Worm (Caenorhabditis elegans) whole organism, L3 larva: ENCODE measurements around the gene E02C12.9.
A peak's percentile ranks its signal among the peaks of the same experiment; 100 is the strongest.

ENCODE experiments used
- R02D3.7 ChIP-seq: fragments of 150-350 bp; optimal IDR thresholded peaks from 2 replicates; lab custom pipeline; 2014; ENCODE audit warnings: missing biosample characterization, missing genetic modification characterization
- ZK546.5 ChIP-seq: sonication (generic microtip); optimal IDR thresholded peaks from 2 replicates; lab custom pipeline; 2017; ENCODE audit warnings: missing biosample characterization, missing genetic modification characterization
- ama-1 ChIP-seq: fragments of 150-350 bp; optimal IDR thresholded peaks from 2 replicates; lab custom pipeline; 2018
- ceh-16 ChIP-seq: sonication (generic microtip); optimal IDR thresholded peaks from 2 replicates; lab custom pipeline; 2017; ENCODE audit warnings: missing biosample characterization, missing genetic modification characterization
- egl-27 ChIP-seq: sonication (generic microtip); optimal IDR thresholded peaks from 4 replicates; lab custom pipeline; 2017; ENCODE audit warnings: missing biosample characterization, missing genetic modification reagents, missing genetic modification characterization
- elt-2 ChIP-seq: sonication (generic microtip); optimal IDR thresholded peaks from 2 replicates; lab custom pipeline; 2016; ENCODE audit warnings: missing genetic modification reagents, mild to moderate bottlenecking, missing genetic modification characterization, missing compliant biosample characterization
- eor-1 ChIP-seq, 2 experiments: fragments of 150-350 bp; optimal IDR thresholded peaks; 2 replicates each; lab custom pipeline; 2014 to 2018; ENCODE audit warnings: missing biosample characterization in 2 of 2, missing genetic modification characterization in 2 of 2
- fkh-10 ChIP-seq: sonication (generic microtip); optimal IDR thresholded peaks from 2 replicates; lab custom pipeline; 2017; ENCODE audit warnings: missing biosample characterization, missing genetic modification reagents, missing genetic modification characterization
- fkh-2 ChIP-seq: fragments of 150-350 bp; optimal IDR thresholded peaks from 2 replicates; lab custom pipeline; 2014; ENCODE audit warnings: missing biosample characterization, missing genetic modification reagents, missing genetic modification characterization
- fos-1 ChIP-seq: fragments of 150-350 bp; optimal IDR thresholded peaks from 2 replicates; lab custom pipeline; 2014; ENCODE audit warnings: missing biosample characterization, missing genetic modification characterization
- hmg-11 ChIP-seq: sonication (generic microtip); optimal IDR thresholded peaks from 2 replicates; lab custom pipeline; 2016; ENCODE audit warnings: missing genetic modification characterization, missing compliant biosample characterization
- jun-1 ChIP-seq: fragments of 150-350 bp; optimal IDR thresholded peaks from 2 replicates; lab custom pipeline; 2014; ENCODE audit warnings: missing biosample characterization, missing genetic modification reagents, missing genetic modification characterization
- lin-15B ChIP-seq: fragments of 150-350 bp; optimal IDR thresholded peaks from 2 replicates; lab custom pipeline; 2014; ENCODE audit warnings: missing biosample characterization, missing genetic modification characterization
- lin-39 ChIP-seq: fragments of 150-350 bp; optimal IDR thresholded peaks from 2 replicates; lab custom pipeline; 2018; ENCODE audit warnings: missing biosample characterization, missing genetic modification reagents, missing genetic modification characterization
- nfya-1 ChIP-seq: sonication (generic microtip); optimal IDR thresholded peaks from 2 replicates; lab custom pipeline; 2017; ENCODE audit warnings: missing genetic modification characterization, mild to moderate bottlenecking, missing compliant biosample characterization, antibody characterized with exemption, moderate library complexity; ENCODE audit not compliant: insufficient read depth
- nhr-11 ChIP-seq: fragments of 150-350 bp; optimal IDR thresholded peaks from 2 replicates; lab custom pipeline; 2014; ENCODE audit warnings: missing biosample characterization, missing genetic modification characterization
- nhr-12 ChIP-seq: fragments of 150-350 bp; optimal IDR thresholded peaks from 2 replicates; lab custom pipeline; 2014; ENCODE audit warnings: missing biosample characterization, missing genetic modification characterization
- nhr-23 ChIP-seq: fragments of 150-350 bp; optimal IDR thresholded peaks from 2 replicates; lab custom pipeline; 2014; ENCODE audit warnings: missing biosample characterization, missing genetic modification reagents, missing genetic modification characterization
- nhr-25 ChIP-seq: sonication (generic microtip); optimal IDR thresholded peaks from 2 replicates; lab custom pipeline; 2017; ENCODE audit warnings: missing biosample characterization, missing genetic modification characterization
- nhr-28 ChIP-seq: fragments of 150-350 bp; optimal IDR thresholded peaks from 2 replicates; lab custom pipeline; 2014; ENCODE audit warnings: missing biosample characterization, missing genetic modification characterization
- nhr-43 ChIP-seq: sonication (generic microtip); optimal IDR thresholded peaks from 2 replicates; lab custom pipeline; 2016; ENCODE audit warnings: mild to moderate bottlenecking, missing genetic modification characterization, missing compliant biosample characterization; ENCODE audit not compliant: poor library complexity, severe bottlenecking
- pha-4 ChIP-seq: fragments of 150-350 bp; optimal IDR thresholded peaks from 2 replicates; lab custom pipeline; 2014; ENCODE audit warnings: missing biosample characterization, missing genetic modification reagents, missing genetic modification characterization
- pqm-1 ChIP-seq: fragments of 150-350 bp; optimal IDR thresholded peaks from 2 replicates; lab custom pipeline; 2017; ENCODE audit warnings: missing biosample characterization, missing genetic modification characterization, inconsistent platforms
- sea-2 ChIP-seq: fragments of 150-350 bp; sonication (generic microtip); optimal IDR thresholded peaks from 4 replicates; lab custom pipeline; 2014; ENCODE audit warnings: missing biosample characterization, missing genetic modification reagents, missing genetic modification characterization
- skn-1 ChIP-seq: fragments of 150-350 bp; optimal IDR thresholded peaks from 2 replicates; lab custom pipeline; 2014; ENCODE audit warnings: missing biosample characterization, missing genetic modification characterization
- tbx-2 ChIP-seq: sonication (generic microtip); optimal IDR thresholded peaks from 2 replicates; lab custom pipeline; 2016; ENCODE audit warnings: mild to moderate bottlenecking, missing genetic modification characterization, missing compliant biosample characterization
- unc-39 ChIP-seq: sonication (generic microtip); optimal IDR thresholded peaks from 4 replicates; lab custom pipeline; 2017; ENCODE audit warnings: missing biosample characterization, missing genetic modification characterization
- zag-1 ChIP-seq: fragments of 150-350 bp; optimal IDR thresholded peaks from 2 replicates; lab custom pipeline; 2014; ENCODE audit warnings: missing biosample characterization, missing genetic modification characterization
- ztf-11 ChIP-seq: fragments of 150-350 bp; optimal IDR thresholded peaks from 2 replicates; lab custom pipeline; 2014; ENCODE audit warnings: missing biosample characterization, missing genetic modification characterization

Gene E02C12.9

ce11 chrV:9332611-9333315 lies 42.5 kb downstream of the E02C12.9 start:
- peak; percentile 3 for TF ChIP-seq nfya-1
- peak; percentile 70 for TF ChIP-seq pha-4 (tag; lab: Kevin White, UChicago)
- TF ChIP-seq fkh-2 (tag; lab: Kevin White, UChicago) = no peak

ce11 chrV:9329245-9329979 lies 45.9 kb downstream of the E02C12.9 start:
- TF ChIP-seq nhr-11 (tag; lab: Kevin White, UChicago) (no peak), pha-4 (tag; lab: Kevin White, UChicago) (peak; percentile 20), elt-2 (peak; percentile 17)
- TF ChIP-seq, all 47 proteins: peak for 2

DNA sequence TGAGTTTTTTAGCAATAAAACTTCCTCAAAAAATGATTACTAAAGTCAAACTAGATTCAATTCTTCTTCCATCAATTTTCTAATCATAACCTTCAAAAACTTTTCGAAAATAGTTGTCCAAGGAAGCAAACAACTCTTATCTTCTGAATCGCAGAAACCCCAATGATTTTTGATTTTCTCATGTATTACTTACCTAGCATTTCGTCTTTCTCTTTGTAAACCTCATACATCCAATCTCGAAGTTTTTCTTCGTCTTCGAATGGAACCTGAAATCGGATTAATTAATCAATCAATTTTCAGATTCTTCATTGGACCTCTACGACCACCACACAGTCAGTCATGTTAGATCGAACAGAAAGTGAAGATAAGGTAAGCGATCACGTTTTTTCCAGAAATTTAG lies 46.6 kb downstream of the E02C12.9 start, which contains the start of gene K07B1.4:
K07B1.4 (plus strand) TSS at position 301 of the 400 bp plus-strand sequence.
- TF ChIP-seq egl-27 (tag; lab: Kevin White, UChicago) = no peak
- TF ChIP-seq elt-2 = peak; percentile 19
- no peak for TF ChIP-seq nfya-1

- no peak for TF ChIP-seq jun-1 (tag; lab: Kevin White, UChicago)
- no peak for TF ChIP-seq ceh-16 (tag; lab: Kevin White, UChicago)
- TF ChIP-seq lin-15B (tag; lab: Kevin White, UChicago) = no peak
- peak; percentile 49 for TF ChIP-seq nhr-25 (tag; lab: Kevin White, UChicago)
- no peak for TF ChIP-seq tbx-2 (tag; lab: Kevin White, UChicago)
- TF ChIP-seq nhr-43 (tag; lab: Kevin White, UChicago) = peak; percentile 53
- peak; percentile 87 for TF ChIP-seq nhr-23
- TF ChIP-seq sea-2 (GFP tag; lab: Kevin White, UChicago) = no peak
- TF ChIP-seq elt-2 = peak; percentile 72
- TF ChIP-seq ama-1 (lab: Kevin White, UChicago) = no peak
- no peak for TF ChIP-seq zag-1
Observed at ce11 chrV:9327691-9328090, 47.6 kb downstream of the E02C12.9 start.

- TF ChIP-seq nhr-11 (tag; lab: Kevin White, UChicago) (no peak), egl-27 (tag; lab: Kevin White, UChicago) (no peak), skn-1 (tag; lab: Kevin White, UChicago) (no peak), hmg-11 (tag; lab: Kevin White, UChicago) (no peak), ztf-11 (no peak), fkh-10 (GFP tag; lab: Kevin White, UChicago) (no peak), pqm-1 (tag; lab: Kevin White, UChicago) (no peak), tbx-2 (tag; lab: Kevin White, UChicago) (no peak), ZK546.5 (tag; lab: Kevin White, UChicago) (no peak), lin-39 (tag; lab: Kevin White, UChicago) (no peak), nhr-28 (no peak), fos-1 (tag; lab: Kevin White, UChicago) (no peak), nhr-23 (no peak), zag-1 (no peak), R02D3.7 (no peak), unc-39 (tag; lab: Kevin White, UChicago) (no peak)
- TF ChIP-seq, all 47 proteins: peak for 0
Observed at ce11 chrV:9326903-9327302, 48.4 kb downstream of the E02C12.9 start.

ce11 chrV:9324167-9324566 lies 51.1 kb downstream of the E02C12.9 start:
- TF ChIP-seq elt-2 (peak; percentile 20), sea-2 (GFP tag; lab: Kevin White, UChicago) (no peak), pha-4 (tag; lab: Kevin White, UChicago) (peak; percentile 14), eor-1 (tag; optimal IDR thresholded peaks at IDR 0.05; lab: Kevin White, UChicago) (no peak), nhr-25 (tag; lab: Kevin White, UChicago) (peak; percentile 65), nhr-12 (tag; lab: Kevin White, UChicago) (no peak), egl-27 (tag; lab: Kevin White, UChicago) (no peak), fkh-10 (GFP tag; lab: Kevin White, UChicago) (no peak), nhr-43 (tag; lab: Kevin White, UChicago) (no peak), lin-15B (tag; lab: Kevin White, UChicago) (no peak)
- TF ChIP-seq, all 47 proteins: peak for 3
